Worm (Caenorhabditis elegans) whole organism, young adult: ENCODE data around the gene C16D2.1.

Experiments used
- D2030.7 ChIP-seq: fragments of 200-800 bp; sonication (Bioruptor generic); IDR thresholded peaks from 2 replicates; pipeline ENCODE4 v1.3.6; 2022; ENCODE audit warnings: missing genetic modification reagents, missing genetic modification characterization, missing compliant biosample characterization
- F23B12.7 ChIP-seq: sonication (generic microtip); optimal IDR thresholded peaks from 2 replicates; lab custom pipeline; 2017; ENCODE audit warnings: missing genetic modification characterization, mild to moderate bottlenecking, missing compliant biosample characterization, antibody characterized with exemption, moderate library complexity; ENCODE audit not compliant: insufficient read depth
- F33H1.4 ChIP-seq: fragments of 200-800 bp; sonication (Bioruptor generic); IDR thresholded peaks from 2 replicates; pipeline ENCODE4 v1.3.6; 2022; ENCODE audit warnings: missing genetic modification reagents, missing genetic modification characterization, missing compliant biosample characterization
- F37B4.10 ChIP-seq: fragments of 200-800 bp; sonication (Bioruptor generic); IDR thresholded peaks from 2 replicates; pipeline ENCODE4 v1.3.6; 2022; ENCODE audit warnings: missing genetic modification characterization, missing compliant biosample characterization
- F55B11.4 ChIP-seq: sonication (generic microtip); optimal IDR thresholded peaks from 2 replicates; lab custom pipeline; 2016; ENCODE audit warnings: missing compliant biosample characterization, missing genetic modification characterization, borderline replicate concordance; ENCODE audit not compliant: insufficient read depth
- F57C9.4 ChIP-seq: sonication (generic microtip); optimal IDR thresholded peaks from 2 replicates; lab custom pipeline; 2017; ENCODE audit warnings: mild to moderate bottlenecking, missing genetic modification characterization, missing compliant biosample characterization
- Y53F4B.3 ChIP-seq: fragments of 200-800 bp; sonication (Bioruptor generic); IDR thresholded peaks from 2 replicates; pipeline ENCODE4 v1.3.6; 2022; ENCODE audit warnings: missing genetic modification reagents, missing genetic modification characterization, missing compliant biosample characterization
- Y56A3A.18 ChIP-seq: fragments of 200-800 bp; sonication (Bioruptor generic); IDR thresholded peaks from 2 replicates; pipeline ENCODE4 v1.3.6; 2022; ENCODE audit warnings: missing genetic modification reagents, missing genetic modification characterization, missing compliant biosample characterization
- Y67H2A.10 ChIP-seq: fragments of 200-800 bp; sonication (Bioruptor generic); conservative IDR thresholded peaks from 2 replicates; pipeline ENCODE4 v1.3.6; 2022; ENCODE audit warnings: missing genetic modification reagents, missing genetic modification characterization, missing compliant biosample characterization
- ccch-3 ChIP-seq: fragments of 200-800 bp; sonication (Bioruptor generic); optimal IDR thresholded peaks from 2 replicates; lab custom pipeline; 2018; ENCODE audit warnings: mild to moderate bottlenecking, missing genetic modification characterization, missing compliant biosample characterization
- cebp-1 ChIP-seq, 2 experiments: fragments of 200-800 bp in 1 of 2; sonication (Bioruptor generic) in 1 of 2; sonication (generic microtip) in 1 of 2; IDR thresholded peaks in 1 of 2; optimal IDR thresholded peaks in 1 of 2; 2 replicates each; pipeline versions ENCODE4 v1.3.6 to Lab custom; 2017 to 2022; ENCODE audit warnings: missing compliant biosample characterization in 2 of 2, missing genetic modification characterization in 2 of 2, mild to moderate bottlenecking in 1 of 2, missing genetic modification reagents in 1 of 2, moderate library complexity in 1 of 2
- ceh-79 ChIP-seq: sonication (generic microtip); optimal IDR thresholded peaks from 2 replicates; lab custom pipeline; 2017; ENCODE audit warnings: mild to moderate bottlenecking, missing genetic modification characterization, missing compliant biosample characterization
- dox-1 ChIP-seq: fragments of 200-800 bp; sonication (Bioruptor generic); IDR thresholded peaks from 2 replicates; pipeline ENCODE4 v1.3.6; 2022; ENCODE audit warnings: missing genetic modification reagents, missing genetic modification characterization, missing compliant biosample characterization
- efl-1 ChIP-seq: fragments of 150-350 bp; optimal IDR thresholded peaks from 2 replicates; lab custom pipeline; 2014; ENCODE audit warnings: missing biosample characterization, missing genetic modification reagents, missing genetic modification characterization
- fkh-3 ChIP-seq: sonication (generic microtip); optimal IDR thresholded peaks from 2 replicates; lab custom pipeline; 2016; ENCODE audit warnings: mild to moderate bottlenecking, missing genetic modification characterization, missing compliant biosample characterization
- gei-17 ChIP-seq: fragments of 200-800 bp; sonication (Bioruptor generic); optimal IDR thresholded peaks from 2 replicates; lab custom pipeline; 2018; ENCODE audit warnings: mild to moderate bottlenecking, missing genetic modification characterization, missing compliant biosample characterization
- lin-26 ChIP-seq: fragments of 200-800 bp; sonication (Bioruptor generic); IDR thresholded peaks from 2 replicates; pipeline ENCODE4 v1.3.6; 2022; ENCODE audit warnings: missing genetic modification reagents, missing genetic modification characterization, missing compliant biosample characterization
- lsl-1 ChIP-seq: fragments of 200-800 bp; sonication (Bioruptor generic); optimal IDR thresholded peaks from 2 replicates; lab custom pipeline; 2018; ENCODE audit warnings: mild to moderate bottlenecking, missing genetic modification characterization, moderate library complexity, missing compliant biosample characterization
- madf-6 ChIP-seq: fragments of 200-800 bp; sonication (Bioruptor generic); IDR thresholded peaks from 2 replicates; pipeline ENCODE4 v1.3.6; 2022; ENCODE audit warnings: missing genetic modification reagents, missing genetic modification characterization, missing compliant biosample characterization
- madf-8 ChIP-seq: fragments of 200-800 bp; sonication (Bioruptor generic); conservative IDR thresholded peaks from 2 replicates; pipeline ENCODE4 v1.3.6; 2022; ENCODE audit warnings: missing genetic modification reagents, missing genetic modification characterization, missing compliant biosample characterization
- mel-28 ChIP-seq: sonication (generic microtip); optimal IDR thresholded peaks from 2 replicates; lab custom pipeline; 2016; ENCODE audit warnings: borderline replicate concordance, mild to moderate bottlenecking, missing genetic modification characterization, missing compliant biosample characterization
- nfya-1 ChIP-seq: sonication (generic microtip); optimal IDR thresholded peaks from 2 replicates; lab custom pipeline; 2017; ENCODE audit warnings: antibody characterized with exemption, missing compliant biosample characterization, missing genetic modification characterization, borderline replicate concordance; ENCODE audit not compliant: insufficient read depth
- nhr-80 ChIP-seq: sonication (generic microtip); optimal IDR thresholded peaks from 2 replicates; lab custom pipeline; 2016; ENCODE audit warnings: missing genetic modification characterization, missing compliant biosample characterization
- nhr-90 ChIP-seq: sonication (generic microtip); optimal IDR thresholded peaks from 2 replicates; lab custom pipeline; 2016; ENCODE audit warnings: missing genotype, mild to moderate bottlenecking, missing genetic modification characterization, missing compliant biosample characterization
- rcor-1 ChIP-seq: fragments of 200-800 bp; sonication (Bioruptor generic); IDR thresholded peaks from 2 replicates; pipeline ENCODE4 v1.3.6; 2022; ENCODE audit warnings: missing genetic modification reagents, missing genetic modification characterization, missing compliant biosample characterization
- rpc-1 ChIP-seq, 2 experiments: fragments of 150-350 bp in 1 of 2; sonication (generic microtip) in 1 of 2; optimal IDR thresholded peaks; 2 replicates each; lab custom pipeline; 2014 to 2018; ENCODE audit warnings: missing biosample characterization in 1 of 2, missing genetic modification characterization in 1 of 2, missing genetic modification reagents in 1 of 2, missing genotype in 1 of 2
- snpc-1.3 ChIP-seq: sonication (generic microtip); optimal IDR thresholded peaks from 2 replicates; lab custom pipeline; 2017; ENCODE audit warnings: missing genetic modification characterization, mild to moderate bottlenecking, missing compliant biosample characterization, antibody characterized with exemption, moderate library complexity, missing genotype, missing genetic modification reagents; ENCODE audit not compliant: insufficient read depth
- snpc-3.4 ChIP-seq: sonication (generic microtip); optimal IDR thresholded peaks from 2 replicates; lab custom pipeline; 2017; ENCODE audit warnings: missing genetic modification characterization, mild to moderate bottlenecking, missing compliant biosample characterization, antibody characterized with exemption, moderate library complexity, missing genotype, missing genetic modification reagents
- snpc-4 ChIP-seq, 5 experiments: fragments of 150-350 bp in 1 of 5; sonication (generic microtip) in 4 of 5; optimal IDR thresholded peaks; 2 replicates each; lab custom pipeline; 2014 to 2018; ENCODE audit warnings: missing genetic modification characterization in 5 of 5, missing biosample characterization in 3 of 5, antibody characterized with exemption in 2 of 5, mild to moderate bottlenecking in 2 of 5, missing compliant biosample characterization in 2 of 5, missing genotype in 2 of 5, moderate library complexity in 2 of 5, missing genetic modification reagents in 1 of 5
- xnd-1 ChIP-seq: sonication (generic microtip); optimal IDR thresholded peaks from 2 replicates; lab custom pipeline; 2016; ENCODE audit warnings: missing genotype, missing genetic modification reagents, missing genetic modification characterization, missing compliant biosample characterization
- zfh-2 ChIP-seq: fragments of 200-800 bp; sonication (Bioruptor generic); conservative IDR thresholded peaks from 2 replicates; pipeline ENCODE4 v1.3.6; 2022; ENCODE audit warnings: missing genetic modification reagents, missing genetic modification characterization, missing compliant biosample characterization

The C16D2.1 gene

ce11 chrII:9108443-9108842, 23.0 kb upstream of the C16D2.1 start, which contains the start of gene dnj-23 (continued):
- TF ChIP-seq rpc-1 (optimal IDR thresholded peaks at IDR 0.05; lab: Kevin White, UChicago): no peak
- TF ChIP-seq rpc-1 (tag; optimal IDR thresholded peaks at IDR 0.05; lab: Kevin White, UChicago): no peak
- TF ChIP-seq dox-1 (GFP tag; lab: Robert Waterston, UW): no peak

ce11 chrII:9108905-9109551, 22.4 kb upstream of the C16D2.1 start, which contains the start of gene T24H10.4:
Gene T24H10.4 (plus strand): TSS chrII:9109534.
- TF ChIP-seq efl-1 (GFP tag; lab: Kevin White, UChicago) (no peak), lsl-1 (GFP tag; lab: Kevin White, UChicago) (peak; percentile 77), cebp-1 (GFP tag; IDR thresholded peaks at IDR 0.05; lab: Robert Waterston, UW) (no peak), cebp-1 (tag; optimal IDR thresholded peaks at IDR 0.05; lab: Kevin White, UChicago) (peak; percentile 43), gei-17 (GFP tag; lab: Kevin White, UChicago) (no peak), zfh-2 (GFP tag; lab: Robert Waterston, UW) (0 out of 2 replicates have a peak, but pooled peaks have one; percentile 45), snpc-3.4 (tag; lab: Kevin White, UChicago) (no peak), Y67H2A.10 (GFP tag; lab: Robert Waterston, UW) (no peak), lin-26 (GFP tag; lab: Robert Waterston, UW) (no peak), xnd-1 (tag; lab: Kevin White, UChicago) (peak; percentile 63), D2030.7 (0 out of 2 replicates have a peak, but pooled peaks have one; percentile 8), F57C9.4 (tag; lab: Kevin White, UChicago) (no peak), F33H1.4 (GFP tag; lab: Robert Waterston, UW) (peak; percentile 83), nfya-1 (tag; lab: Kevin White, UChicago) (no peak), ccch-3 (no peak), madf-6 (GFP tag; lab: Robert Waterston, UW) (peak; percentile 65), rcor-1 (GFP tag; lab: Robert Waterston, UW) (no peak; the same call in 1 of the 2 replicates), madf-8 (peak; percentile 64), snpc-1.3 (tag; lab: Kevin White, UChicago) (peak; percentile 15), F55B11.4 (tag; lab: Kevin White, UChicago) (no peak), nhr-90 (tag; lab: Kevin White, UChicago) (no peak), fkh-3 (tag; lab: Kevin White, UChicago) (no peak), ceh-79 (tag; lab: Kevin White, UChicago) (no peak), Y56A3A.18 (no peak), snpc-4 (GFP tag; optimal IDR thresholded peaks at IDR 0.05; lab: Kevin White, UChicago) (no peak), snpc-4 (tag; optimal IDR thresholded peaks at IDR 0.05; lab: Kevin White, UChicago) (no peak), Y53F4B.3 (no peak), F23B12.7 (tag; lab: Kevin White, UChicago) (no peak)

DNA sequence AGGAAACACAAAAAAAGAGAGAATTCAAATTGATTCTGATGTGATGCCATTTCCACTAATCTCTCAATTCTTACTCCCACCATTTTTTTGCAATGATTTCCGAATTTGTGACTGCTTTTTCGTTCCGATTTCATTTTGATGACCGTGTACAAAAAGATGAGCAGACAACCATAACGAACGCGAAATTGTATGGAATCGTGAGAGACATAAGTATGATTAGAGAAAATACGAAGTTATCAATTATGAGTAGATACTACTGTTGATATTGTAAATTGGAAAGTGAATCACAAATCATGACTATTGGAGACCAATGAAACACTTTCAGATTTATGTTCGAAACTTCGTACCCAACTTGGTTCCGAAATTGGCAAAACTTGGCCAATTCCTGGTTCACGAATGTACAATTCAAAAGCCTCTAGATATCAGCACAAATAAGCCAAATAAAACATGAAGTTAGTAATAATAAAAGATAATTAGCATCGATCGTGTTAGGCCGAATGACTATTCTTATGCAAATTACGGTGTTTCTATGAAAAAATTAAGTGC, 19.9 kb upstream of the C16D2.1 start:
- peak; percentile 62 for TF ChIP-seq nhr-80 (tag; lab: Kevin White, UChicago)
- TF ChIP-seq snpc-4 (GFP tag; optimal IDR thresholded peaks at IDR 0.05; lab: Kevin White, UChicago): no peak
- no peak for TF ChIP-seq snpc-4 (tag; optimal IDR thresholded peaks at IDR 0.05; lab: Kevin White, UChicago)
- no peak for TF ChIP-seq cebp-1 (GFP tag; IDR thresholded peaks at IDR 0.05; lab: Robert Waterston, UW)
- peak; percentile 24 for TF ChIP-seq cebp-1 (tag; optimal IDR thresholded peaks at IDR 0.05; lab: Kevin White, UChicago)
- no peak for TF ChIP-seq F37B4.10 (GFP tag; lab: Robert Waterston, UW)
- TF ChIP-seq madf-8: no peak
- TF ChIP-seq mel-28 (tag; lab: Kevin White, UChicago): no peak
